Fruit fly (Drosophila melanogaster) whole organism, embryonic: Measurements from ENCODE around the gene CG2493.
A peak's percentile ranks its signal among the peaks of the same experiment; 100 is the strongest.

Experiments used
- CG10431 ChIP-seq: fragments of 200-800 bp; sonication (Bioruptor generic); optimal IDR thresholded peaks from 3 replicates; lab custom pipeline; 2018; ENCODE audit warnings: missing biosample characterization, mild to moderate bottlenecking, missing genetic modification characterization
- CG11696 ChIP-seq: fragments of 200-800 bp; sonication (Bioruptor generic); IDR thresholded peaks from 2 replicates; pipeline ENCODE4 v1.3.6; 2022; ENCODE audit warnings: missing biosample characterization, missing genetic modification characterization
- CG12155 ChIP-seq: fragments of 200-800 bp; sonication (Bioruptor generic); optimal IDR thresholded peaks from 3 replicates; lab custom pipeline; 2016; ENCODE audit warnings: missing biosample characterization, missing genetic modification characterization
- CG1233 ChIP-seq: fragments of 200-800 bp; sonication (Bioruptor generic); optimal IDR thresholded peaks from 4 replicates; lab custom pipeline; 2018; ENCODE audit warnings: missing biosample characterization, mild to moderate bottlenecking, missing genetic modification characterization
- CG1529 ChIP-seq: fragments of 200-800 bp; sonication (Bioruptor generic); optimal IDR thresholded peaks from 3 replicates; lab custom pipeline; 2018; ENCODE audit warnings: missing biosample characterization, missing genetic modification characterization
- CG15601 ChIP-seq: fragments of 200-800 bp; sonication (Bioruptor generic); optimal IDR thresholded peaks from 3 replicates; lab custom pipeline; 2019; ENCODE audit warnings: missing biosample characterization, mild to moderate bottlenecking, missing genetic modification characterization, moderate library complexity
- CG15696 ChIP-seq: fragments of 200-800 bp; sonication (Bioruptor generic); optimal IDR thresholded peaks from 2 replicates; lab custom pipeline; 2019; ENCODE audit warnings: missing biosample characterization, mild to moderate bottlenecking, missing genetic modification characterization, moderate library complexity
- CG16815 ChIP-seq: fragments of 200-800 bp; sonication (Bioruptor generic); optimal IDR thresholded peaks from 3 replicates; lab custom pipeline; 2017; ENCODE audit warnings: missing biosample characterization, mild to moderate bottlenecking, missing genetic modification characterization
- CG17568 ChIP-seq: fragments of 200-800 bp; sonication (Bioruptor generic); optimal IDR thresholded peaks from 2 replicates; lab custom pipeline; 2018; ENCODE audit warnings: missing biosample characterization, mild to moderate bottlenecking, missing genetic modification characterization, moderate library complexity
- CG18599 ChIP-seq: fragments of 200-800 bp; sonication (Bioruptor generic); optimal IDR thresholded peaks from 3 replicates; lab custom pipeline; 2017; ENCODE audit warnings: missing biosample characterization, missing genetic modification characterization, mild to moderate bottlenecking, moderate library complexity, missing genetic modification reagents
- CG3838 ChIP-seq: fragments of 200-800 bp; sonication (Bioruptor generic); optimal IDR thresholded peaks from 3 replicates; lab custom pipeline; 2016; ENCODE audit warnings: missing biosample characterization, missing genetic modification characterization
- CG43689 ChIP-seq: fragments of 200-800 bp; sonication (Bioruptor generic); IDR thresholded peaks from 2 replicates; pipeline ENCODE4 v1.3.6; 2022; ENCODE audit warnings: missing biosample characterization, missing genetic modification characterization
- CG6654 ChIP-seq: fragments of 200-800 bp; sonication (Bioruptor generic); optimal IDR thresholded peaks from 2 replicates; lab custom pipeline; 2017; ENCODE audit warnings: missing biosample characterization, mild to moderate bottlenecking, missing genetic modification characterization
- CG7928 ChIP-seq: fragments of 200-800 bp; sonication (Bioruptor generic); optimal IDR thresholded peaks from 2 replicates; lab custom pipeline; 2017; ENCODE audit warnings: missing biosample characterization, mild to moderate bottlenecking, missing genetic modification characterization
- CTCF ChIP-seq: fragments of 200-800 bp; sonication (Bioruptor generic); optimal IDR thresholded peaks from 2 replicates; lab custom pipeline; 2017; ENCODE audit warnings: missing biosample characterization, mild to moderate bottlenecking, missing genetic modification characterization, moderate library complexity
- CrebB ChIP-seq: fragments of 200-800 bp; sonication (Bioruptor generic); optimal IDR thresholded peaks from 3 replicates; lab custom pipeline; 2018; ENCODE audit warnings: missing biosample characterization, mild to moderate bottlenecking, missing genetic modification characterization
- D19B ChIP-seq: fragments of 200-800 bp; sonication (Bioruptor generic); optimal IDR thresholded peaks from 2 replicates; lab custom pipeline; 2017; ENCODE audit warnings: missing biosample characterization, mild to moderate bottlenecking, missing genetic modification characterization
- Dad ChIP-seq: fragments of 200-800 bp; sonication (Bioruptor generic); optimal IDR thresholded peaks from 3 replicates; lab custom pipeline; 2016; ENCODE audit warnings: missing biosample characterization, missing genetic modification characterization
- Deaf1 ChIP-seq: fragments of 200-800 bp; optimal IDR thresholded peaks from 3 replicates; lab custom pipeline; 2019; ENCODE audit warnings: missing biosample characterization, mild to moderate bottlenecking, missing genetic modification characterization, moderate library complexity
- Doc3 ChIP-seq: fragments of 200-800 bp; sonication (Bioruptor generic); IDR thresholded peaks from 3 replicates; pipeline ENCODE4 v1.3.6; 2022; ENCODE audit warnings: missing biosample characterization, missing genetic modification characterization; ENCODE audit not compliant: partially characterized antibody
- Dp ChIP-seq: fragments of 200-800 bp; sonication (Bioruptor generic); optimal IDR thresholded peaks from 2 replicates; lab custom pipeline; 2018; ENCODE audit warnings: missing biosample characterization, mild to moderate bottlenecking, missing genetic modification characterization, moderate library complexity
- H15 ChIP-seq: fragments of 200-800 bp; sonication (Bioruptor generic); IDR thresholded peaks from 3 replicates; pipeline ENCODE4 v1.3.6; 2022; ENCODE audit warnings: missing biosample characterization, missing genetic modification characterization
- HHEX ChIP-seq: fragments of 200-800 bp; sonication (Bioruptor generic); optimal IDR thresholded peaks from 3 replicates; lab custom pipeline; 2017; ENCODE audit warnings: missing biosample characterization, mild to moderate bottlenecking, missing genetic modification characterization, missing genetic modification reagents
- Lpt ChIP-seq: fragments of >200 bp; optimal IDR thresholded peaks from 2 replicates; lab custom pipeline; 2018; ENCODE audit warnings: missing biosample characterization, missing genetic modification characterization
- Mes4 ChIP-seq: fragments of 200-800 bp; sonication (Bioruptor generic); optimal IDR thresholded peaks from 2 replicates; lab custom pipeline; 2016; ENCODE audit warnings: missing biosample characterization, missing genetic modification characterization
- Nf-YA ChIP-seq: fragments of 200-800 bp; sonication (Bioruptor generic); IDR thresholded peaks from 2 replicates; pipeline ENCODE4 v1.3.6; 2022; ENCODE audit warnings: missing biosample characterization, missing genetic modification characterization
- Optix ChIP-seq: fragments of 200-800 bp; sonication (Bioruptor generic); IDR thresholded peaks from 3 replicates; pipeline ENCODE4 v1.3.6; 2022; ENCODE audit warnings: missing biosample characterization, missing genetic modification characterization
- Ravus ChIP-seq: fragments of 200-800 bp; sonication (Bioruptor generic); IDR thresholded peaks from 2 replicates; pipeline ENCODE4 v1.3.6; 2022; ENCODE audit warnings: missing biosample characterization, missing genetic modification characterization
- Sin3A ChIP-seq: fragments of >200 bp; optimal IDR thresholded peaks from 2 replicates; lab custom pipeline; 2018
- Sox100B ChIP-seq: fragments of 200-800 bp; sonication (Bioruptor generic); optimal IDR thresholded peaks from 3 replicates; lab custom pipeline; 2018; ENCODE audit warnings: missing biosample characterization, mild to moderate bottlenecking, missing genetic modification characterization
- Tbp ChIP-seq: fragments of >200 bp; optimal IDR thresholded peaks from 2 replicates; lab custom pipeline; 2018; ENCODE audit warnings: missing biosample characterization, missing genetic modification characterization
- aop ChIP-seq: fragments of 200-800 bp; sonication (Bioruptor generic); IDR thresholded peaks from 2 replicates; pipeline ENCODE4 v1.3.6; 2022; ENCODE audit warnings: missing biosample characterization, missing genetic modification characterization
- bigmax ChIP-seq: fragments of 200-800 bp; sonication (Bioruptor generic); optimal IDR thresholded peaks from 2 replicates; lab custom pipeline; 2018; ENCODE audit warnings: missing biosample characterization, mild to moderate bottlenecking, missing genetic modification characterization
- cwo ChIP-seq: fragments of 200-800 bp; sonication (Bioruptor generic); optimal IDR thresholded peaks from 3 replicates; lab custom pipeline; 2017; ENCODE audit warnings: missing biosample characterization, missing genetic modification characterization, mild to moderate bottlenecking, moderate library complexity, missing genetic modification reagents
- dimm ChIP-seq: fragments of 200-800 bp; sonication (Bioruptor generic); IDR thresholded peaks from 2 replicates; pipeline ENCODE4 v1.3.6; 2022; ENCODE audit warnings: missing biosample characterization, missing genetic modification characterization
- fd64A ChIP-seq: fragments of 200-800 bp; sonication (Bioruptor generic); optimal IDR thresholded peaks from 3 replicates; lab custom pipeline; 2018; ENCODE audit warnings: missing biosample characterization, mild to moderate bottlenecking, missing genetic modification characterization
- gcm2 ChIP-seq: fragments of 200-800 bp; sonication (Bioruptor generic); optimal IDR thresholded peaks from 2 replicates; lab custom pipeline; 2016; ENCODE audit warnings: missing biosample characterization, missing genetic modification characterization
- gt ChIP-seq: fragments of 200-800 bp; sonication (Bioruptor generic); IDR thresholded peaks from 2 replicates; pipeline ENCODE4 v1.3.6; 2022; ENCODE audit warnings: missing biosample characterization, missing genetic modification characterization
- h ChIP-seq: fragments of >200 bp; optimal IDR thresholded peaks from 2 replicates; lab custom pipeline; 2017
- hth ChIP-seq: fragments of >200 bp; optimal IDR thresholded peaks from 2 replicates; lab custom pipeline; 2017; ENCODE audit warnings: inconsistent platforms
- ind ChIP-seq: fragments of 200-800 bp; sonication (Bioruptor generic); optimal IDR thresholded peaks from 3 replicates; lab custom pipeline; 2016; ENCODE audit warnings: missing biosample characterization, missing genetic modification characterization
- jumu ChIP-seq: fragments of 200-800 bp; sonication (Bioruptor generic); optimal IDR thresholded peaks from 3 replicates; lab custom pipeline; 2016; ENCODE audit warnings: missing biosample characterization, missing genetic modification characterization
- ken ChIP-seq: fragments of 200-800 bp; sonication (Bioruptor generic); IDR thresholded peaks from 3 replicates; pipeline ENCODE4 v1.3.6; 2022; ENCODE audit warnings: missing biosample characterization, missing genetic modification characterization
- kni ChIP-seq: fragments of 200-800 bp; sonication (Bioruptor generic); optimal IDR thresholded peaks from 3 replicates; lab custom pipeline; 2017; ENCODE audit warnings: mild to moderate bottlenecking, missing biosample characterization, missing genetic modification reagents, missing genetic modification characterization
- lilli ChIP-seq: fragments of 200-800 bp; sonication (Bioruptor generic); optimal IDR thresholded peaks from 3 replicates; lab custom pipeline; 2016; ENCODE audit warnings: missing biosample characterization, missing genetic modification characterization
- lmd ChIP-seq: fragments of 200-800 bp; sonication (Bioruptor generic); IDR thresholded peaks from 2 replicates; pipeline ENCODE4 v1.3.6; 2022; ENCODE audit warnings: missing biosample characterization, missing genetic modification characterization
- oc ChIP-seq: fragments of 200-800 bp; sonication (Bioruptor generic); optimal IDR thresholded peaks from 2 replicates; lab custom pipeline; 2018; ENCODE audit warnings: missing biosample characterization, mild to moderate bottlenecking, missing genetic modification characterization, moderate library complexity
- phol ChIP-seq: fragments of 200-800 bp; sonication (Bioruptor generic); optimal IDR thresholded peaks from 3 replicates; lab custom pipeline; 2018; ENCODE audit warnings: missing biosample characterization, mild to moderate bottlenecking, missing genetic modification characterization, moderate library complexity
- pnt ChIP-seq: fragments of 200-800 bp; sonication (Bioruptor generic); optimal IDR thresholded peaks from 3 replicates; lab custom pipeline; 2016; ENCODE audit warnings: missing biosample characterization, missing genetic modification characterization
- sens ChIP-seq: fragments of 200-800 bp; sonication (Bioruptor generic); peaks from one replicate; lab custom pipeline; 2016; ENCODE audit warnings: missing biosample characterization, missing genetic modification characterization
- sr ChIP-seq: fragments of 200-800 bp; sonication (Bioruptor generic); IDR thresholded peaks from 3 replicates; pipeline ENCODE4 v1.3.6; 2022; ENCODE audit warnings: missing biosample characterization, missing genetic modification characterization
- tll ChIP-seq, 2 experiments: fragments of 200-800 bp in 1 of 2; fragments of >200 bp in 1 of 2; sonication (Bioruptor generic) in 1 of 2; optimal IDR thresholded peaks; 2 replicates each; lab custom pipeline; 2017 to 2019; ENCODE audit warnings: missing biosample characterization in 2 of 2, missing genetic modification characterization in 2 of 2, mild to moderate bottlenecking in 1 of 2, moderate library complexity in 1 of 2

The CG2493 gene

dm6 chr2L:20494423-20495052, 31.3 kb upstream of the CG2493 start, which contains the start of gene CG34007 (continued):
- TF ChIP-seq CG7928 (GFP tag; lab: Kevin White, UChicago) (no peak), CG17568 (GFP tag; lab: Kevin White, UChicago) (peak; percentile 2), CG11696 (GFP tag; lab: Robert Waterston, UW) (no peak), fd64A (GFP tag; lab: Kevin White, UChicago) (peak; percentile 35), sens (GFP tag; lab: Kevin White, UChicago) (no peak), oc (tag; lab: Kevin White, UChicago) (peak; percentile 86), bigmax (GFP tag; lab: Kevin White, UChicago) (no peak), Lpt (GFP tag; lab: Kevin White, UChicago) (no peak), Optix (GFP tag; lab: Robert Waterston, UW) (no peak), HHEX (GFP tag; lab: Kevin White, UChicago) (peak; percentile 47), CTCF (peak; percentile 69), Dp (GFP tag; lab: Kevin White, UChicago) (no peak), CG15696 (tag; lab: Kevin White, UChicago) (peak; percentile 88), ken (GFP tag; lab: Robert Waterston, UW) (peak; percentile 64; the same call in 2 of the 3 replicates), lilli (no peak), Sin3A (lab: Kevin White, UChicago) (no peak), Mes4 (GFP tag; lab: Kevin White, UChicago) (no peak), D19B (no peak), sr (GFP tag; lab: Robert Waterston, UW) (no peak), Deaf1 (tag; lab: Kevin White, UChicago) (peak; percentile 60), lmd (peak; percentile 84), CG1233 (GFP tag; lab: Kevin White, UChicago) (peak; percentile 48), CG10431 (GFP tag; lab: Kevin White, UChicago) (peak; percentile 87), jumu (GFP tag; lab: Kevin White, UChicago) (no peak), CG15601 (tag; lab: Kevin White, UChicago) (peak; percentile 94), CG1529 (GFP tag; lab: Kevin White, UChicago) (peak; percentile 76), tll (GFP tag; optimal IDR thresholded peaks at IDR 0.05; lab: Kevin White, UChicago) (no peak), gt (GFP tag; lab: Robert Waterston, UW) (peak; percentile 32; the same call in 1 of the 2 replicates), pnt (GFP tag; lab: Kevin White, UChicago) (no peak), CrebB (tag; lab: Kevin White, UChicago) (no peak), h (lab: Kevin White, UChicago) (no peak), phol (tag; lab: Kevin White, UChicago) (peak; percentile 90), CG12155 (GFP tag; lab: Kevin White, UChicago) (peak; percentile 25), gcm2 (no peak), Nf-YA (GFP tag; lab: Robert Waterston, UW) (peak; percentile 60), cwo (GFP tag; lab: Kevin White, UChicago) (peak; percentile 40), Doc3 (GFP tag; lab: Robert Waterston, UW) (no peak), aop (GFP tag; lab: Robert Waterston, UW) (peak; percentile 63; the same call in 1 of the 2 replicates), H15 (GFP tag; lab: Robert Waterston, UW) (peak; percentile 56; the same call in 1 of the 3 replicates), kni (GFP tag; lab: Kevin White, UChicago) (peak; percentile 25), Ravus (GFP tag; lab: Robert Waterston, UW) (peak; percentile 25), Tbp (GFP tag; lab: Kevin White, UChicago) (no peak), dimm (no peak), Dad (GFP tag; lab: Kevin White, UChicago) (no peak), CG16815 (GFP tag; lab: Kevin White, UChicago) (peak; percentile 72), CG18599 (GFP tag; lab: Kevin White, UChicago) (peak; percentile 51), CG6654 (peak; percentile 17), hth (lab: Kevin White, UChicago) (no peak), CG3838 (no peak), Sox100B (GFP tag; lab: Kevin White, UChicago) (peak; percentile 91), CG43689 (GFP tag; lab: Robert Waterston, UW) (no peak), ind (GFP tag; lab: Kevin White, UChicago) (peak; percentile 45)
